Worm (Caenorhabditis elegans): ENCODE data around the gene rocf-1.

- no peak for TF ChIP-seq nhr-77 (tag; optimal IDR thresholded peaks at IDR 0.05)
- no peak for TF ChIP-seq pqm-1 (tag; optimal IDR thresholded peaks at IDR 0.05)
- TF ChIP-seq swsn-7 (tag; optimal IDR thresholded peaks at IDR 0.05), result no peak
- peak; percentile 45 for TF ChIP-seq blmp-1 (tag; optimal IDR thresholded peaks at IDR 0.05)
- TF ChIP-seq ztf-11 (tag; optimal IDR thresholded peaks at IDR 0.05), result no peak
- TF ChIP-seq unc-62 (GFP tag; optimal IDR thresholded peaks at IDR 0.05), result no peak
- TF ChIP-seq mep-1 (tag; optimal IDR thresholded peaks at IDR 0.05), result peak; percentile 17
- no peak for TF ChIP-seq mdl-1 (tag; optimal IDR thresholded peaks at IDR 0.05)
- no peak for TF ChIP-seq sox-4 (tag; optimal IDR thresholded peaks at IDR 0.05)
- TF ChIP-seq aha-1 (tag; optimal IDR thresholded peaks at IDR 0.05), result no peak
- TF ChIP-seq unc-130 (tag; optimal IDR thresholded peaks at IDR 0.05), result no peak
- no peak for TF ChIP-seq nhr-76 (tag; optimal IDR thresholded peaks at IDR 0.05)
Measured at ce11 chrV:15483563-15483962, 19.3 kb upstream of the rocf-1 start.
